Fruit fly (Drosophila melanogaster): ENCODE results near the gene dop.
A peak's percentile ranks its signal among the peaks of the same experiment; 100 is the strongest.

DNA sequence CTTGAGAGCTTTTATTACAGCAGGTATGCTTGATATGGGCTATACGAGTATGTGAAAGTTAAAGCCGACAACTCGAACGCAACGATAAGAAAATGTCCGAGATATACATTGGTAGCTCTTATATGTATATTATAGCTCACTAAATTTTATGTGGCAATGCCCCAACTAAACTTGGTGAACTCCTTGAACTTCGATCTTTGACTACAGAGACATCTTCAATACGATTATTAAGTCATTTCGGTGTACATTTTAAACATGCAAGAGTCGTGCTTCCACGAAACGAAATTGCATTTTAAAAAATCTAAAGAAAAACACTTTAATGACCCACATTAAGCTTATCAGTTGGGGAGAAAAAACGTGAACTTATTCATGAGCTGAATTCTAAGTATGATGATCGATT, 29.3 kb upstream of the dop start:
- TF ChIP-seq dmrt11E (tag; optimal IDR thresholded peaks at IDR 0.05) (no peak), Hr78 (GFP tag; optimal IDR thresholded peaks at IDR 0.05) (peak in 1 of 2 experiments; percentile 65)

Measured in whole organism, embryonic.